Worm (Caenorhabditis elegans) whole organism, L2 larva: ENCODE measurements around the gene T26A5.2.

Source experiments
- C34F6.9 ChIP-seq: fragments of 150-350 bp; optimal IDR thresholded peaks from 2 replicates; lab custom pipeline; 2014; ENCODE audit warnings: missing biosample characterization, missing genetic modification characterization
- F13H6.1 ChIP-seq: sonication (generic microtip); optimal IDR thresholded peaks from 2 replicates; lab custom pipeline; 2016; ENCODE audit warnings: missing genetic modification characterization, missing compliant biosample characterization
- R02D3.7 ChIP-seq: fragments of 150-350 bp; optimal IDR thresholded peaks from 2 replicates; lab custom pipeline; 2014; ENCODE audit warnings: missing biosample characterization, missing genetic modification characterization
- Y55F3AM.14 ChIP-seq: fragments of 200-800 bp; sonication (Bioruptor generic); optimal IDR thresholded peaks from 2 replicates; lab custom pipeline; 2018; ENCODE audit warnings: mild to moderate bottlenecking, missing genetic modification characterization, missing compliant biosample characterization
- alr-1 ChIP-seq: fragments of 150-350 bp; optimal IDR thresholded peaks from 2 replicates; lab custom pipeline; 2014; ENCODE audit warnings: missing biosample characterization, missing genetic modification characterization
- aly-2 ChIP-seq: fragments of 150-350 bp; optimal IDR thresholded peaks from 2 replicates; lab custom pipeline; 2014; ENCODE audit warnings: missing biosample characterization, missing genetic modification characterization
- ama-1 ChIP-seq: fragments of 150-350 bp; optimal IDR thresholded peaks from 2 replicates; lab custom pipeline; 2018; ENCODE audit warnings: inconsistent platforms
- ceh-16 ChIP-seq: fragments of 150-350 bp; optimal IDR thresholded peaks from 2 replicates; lab custom pipeline; 2014; ENCODE audit warnings: missing biosample characterization, missing genetic modification characterization
- ceh-82 ChIP-seq: fragments of 150-350 bp; optimal IDR thresholded peaks from 2 replicates; lab custom pipeline; 2014; ENCODE audit warnings: missing biosample characterization, missing genetic modification characterization
- dmd-4 ChIP-seq: sonication (generic microtip); optimal IDR thresholded peaks from 2 replicates; lab custom pipeline; 2017; ENCODE audit warnings: missing biosample characterization, missing genetic modification characterization
- egl-27 ChIP-seq: sonication (generic microtip); optimal IDR thresholded peaks from 3 replicates; lab custom pipeline; 2017; ENCODE audit warnings: missing biosample characterization, missing genetic modification reagents, missing genetic modification characterization
- elt-1 ChIP-seq: fragments of 150-350 bp; optimal IDR thresholded peaks from 2 replicates; lab custom pipeline; 2014; ENCODE audit warnings: missing biosample characterization, missing genetic modification characterization
- elt-3 ChIP-seq: sonication (generic microtip); optimal IDR thresholded peaks from 2 replicates; lab custom pipeline; 2017; ENCODE audit warnings: missing biosample characterization, missing genetic modification characterization
- fos-1 ChIP-seq: fragments of 150-350 bp; optimal IDR thresholded peaks from 2 replicates; lab custom pipeline; 2014; ENCODE audit warnings: missing biosample characterization, missing genetic modification characterization
- lin-11 ChIP-seq: fragments of 150-350 bp; sonication (generic microtip); optimal IDR thresholded peaks from 2 replicates; lab custom pipeline; 2014; ENCODE audit warnings: missing biosample characterization, missing genetic modification characterization, inconsistent platforms, mixed read lengths
- lin-13 ChIP-seq: fragments of 150-350 bp; optimal IDR thresholded peaks from 2 replicates; lab custom pipeline; 2014; ENCODE audit warnings: missing biosample characterization, missing genetic modification reagents, missing genetic modification characterization
- lsy-2 ChIP-seq, 2 experiments: fragments of 150-350 bp in 1 of 2; sonication (generic microtip) in 1 of 2; optimal IDR thresholded peaks; 2 replicates each; lab custom pipeline; 2014 to 2017; ENCODE audit warnings: missing biosample characterization in 2 of 2, missing genetic modification characterization in 2 of 2
- mab-5 ChIP-seq: fragments of 150-350 bp; optimal IDR thresholded peaks from 2 replicates; lab custom pipeline; 2014; ENCODE audit warnings: missing biosample characterization, missing genetic modification characterization
- mbf-1 ChIP-seq: sonication (generic microtip); optimal IDR thresholded peaks from 2 replicates; lab custom pipeline; 2017; ENCODE audit warnings: missing biosample characterization, missing genetic modification characterization
- mdl-1 ChIP-seq, 2 experiments: fragments of 150-350 bp in 1 of 2; sonication (generic microtip) in 1 of 2; optimal IDR thresholded peaks; 2 replicates each; lab custom pipeline; 2017; ENCODE audit warnings: missing biosample characterization in 2 of 2, missing genetic modification characterization in 2 of 2
- nhr-10 ChIP-seq: sonication (generic microtip); optimal IDR thresholded peaks from 2 replicates; lab custom pipeline; 2017; ENCODE audit warnings: missing biosample characterization, missing genetic modification characterization
- nhr-11 ChIP-seq: fragments of 150-350 bp; optimal IDR thresholded peaks from 2 replicates; lab custom pipeline; 2014; ENCODE audit warnings: missing biosample characterization, missing genetic modification characterization
- nhr-12 ChIP-seq: fragments of 150-350 bp; optimal IDR thresholded peaks from 2 replicates; lab custom pipeline; 2014; ENCODE audit warnings: missing biosample characterization, missing genetic modification characterization
- nhr-129 ChIP-seq: fragments of 150-350 bp; optimal IDR thresholded peaks from 2 replicates; lab custom pipeline; 2014; ENCODE audit warnings: missing biosample characterization, missing genetic modification characterization
- nhr-21 ChIP-seq: fragments of 150-350 bp; optimal IDR thresholded peaks from 2 replicates; lab custom pipeline; 2014; ENCODE audit warnings: missing biosample characterization, missing genetic modification characterization
- nhr-23 ChIP-seq: fragments of 150-350 bp; optimal IDR thresholded peaks from 2 replicates; lab custom pipeline; 2014; ENCODE audit warnings: missing biosample characterization, missing genetic modification reagents, missing genetic modification characterization
- nhr-237 ChIP-seq: fragments of 150-350 bp; optimal IDR thresholded peaks from 2 replicates; lab custom pipeline; 2014; ENCODE audit warnings: missing biosample characterization, missing genetic modification characterization
- nhr-25 ChIP-seq: fragments of 150-350 bp; sonication (generic microtip); optimal IDR thresholded peaks from 3 replicates; lab custom pipeline; 2014; ENCODE audit warnings: missing biosample characterization, missing genetic modification characterization
- nhr-6 ChIP-seq: fragments of 150-350 bp; optimal IDR thresholded peaks from 2 replicates; lab custom pipeline; 2014; ENCODE audit warnings: missing biosample characterization, missing genetic modification characterization
- nhr-77 ChIP-seq: fragments of 150-350 bp; optimal IDR thresholded peaks from 2 replicates; lab custom pipeline; 2014; ENCODE audit warnings: missing biosample characterization, missing genetic modification characterization
- peb-1 ChIP-seq: fragments of 150-350 bp; optimal IDR thresholded peaks from 2 replicates; lab custom pipeline; 2014; ENCODE audit warnings: missing biosample characterization, missing genetic modification characterization
- sem-4 ChIP-seq: fragments of 150-350 bp; optimal IDR thresholded peaks from 2 replicates; lab custom pipeline; 2014; ENCODE audit warnings: missing biosample characterization, missing genetic modification reagents, missing genetic modification characterization
- skn-1 ChIP-seq: sonication (generic microtip); optimal IDR thresholded peaks from 2 replicates; lab custom pipeline; 2017; ENCODE audit warnings: missing biosample characterization, missing genetic modification characterization
- sma-9 ChIP-seq, 2 experiments: fragments of 150-350 bp in 1 of 2; sonication (generic microtip) in 1 of 2; optimal IDR thresholded peaks; 2 replicates each; lab custom pipeline; 2014 to 2016; ENCODE audit warnings: missing genetic modification characterization in 2 of 2, mild to moderate bottlenecking in 1 of 2, missing biosample characterization in 1 of 2, missing compliant biosample characterization in 1 of 2, missing genetic modification reagents in 1 of 2, moderate library complexity in 1 of 2
- snpc-4 ChIP-seq: fragments of 150-350 bp; optimal IDR thresholded peaks from 2 replicates; lab custom pipeline; 2014; ENCODE audit warnings: missing biosample characterization, missing genetic modification characterization
- unc-39 ChIP-seq: fragments of 150-350 bp; optimal IDR thresholded peaks from 2 replicates; lab custom pipeline; 2014; ENCODE audit warnings: missing biosample characterization, missing genetic modification characterization
- unc-55 ChIP-seq: fragments of 150-350 bp; sonication (generic microtip); optimal IDR thresholded peaks from 3 replicates; lab custom pipeline; 2014; ENCODE audit warnings: missing biosample characterization, missing genetic modification reagents, missing genetic modification characterization
- unc-62 ChIP-seq: fragments of 150-350 bp; optimal IDR thresholded peaks from 2 replicates; lab custom pipeline; 2014; ENCODE audit warnings: missing biosample characterization, missing genetic modification reagents, missing genetic modification characterization
- ztf-4 ChIP-seq: fragments of 150-350 bp; optimal IDR thresholded peaks from 2 replicates; lab custom pipeline; 2014; ENCODE audit warnings: missing biosample characterization, missing genetic modification characterization

T26A5.2 gene

ce11 chrIII:6498176-6498575 is 31.1 kb downstream of the T26A5.2 start, which contains the start of gene sdz-15:
Gene sdz-15 (plus strand): TSS chrIII:6498476.
- TF ChIP-seq nhr-237 (tag; lab: Kevin White, UChicago) (no peak), mbf-1 (tag; lab: Kevin White, UChicago) (no peak), mdl-1 (tag; optimal IDR thresholded peaks at IDR 0.05; lab: Kevin White, UChicago) (no peak), unc-62 (no peak), aly-2 (tag; lab: Kevin White, UChicago) (no peak), nhr-12 (tag; lab: Kevin White, UChicago) (no peak), nhr-10 (tag; lab: Kevin White, UChicago) (no peak), F13H6.1 (no peak), ztf-4 (tag; lab: Kevin White, UChicago) (no peak), ama-1 (lab: Kevin White, UChicago) (no peak), skn-1 (tag; lab: Kevin White, UChicago) (no peak), R02D3.7 (tag; lab: Kevin White, UChicago) (no peak), nhr-6 (tag; lab: Kevin White, UChicago) (no peak), ceh-82 (tag; lab: Kevin White, UChicago) (no peak), elt-1 (tag; lab: Kevin White, UChicago) (no peak), mab-5 (tag; lab: Kevin White, UChicago) (no peak), unc-55 (no peak)

DNA sequence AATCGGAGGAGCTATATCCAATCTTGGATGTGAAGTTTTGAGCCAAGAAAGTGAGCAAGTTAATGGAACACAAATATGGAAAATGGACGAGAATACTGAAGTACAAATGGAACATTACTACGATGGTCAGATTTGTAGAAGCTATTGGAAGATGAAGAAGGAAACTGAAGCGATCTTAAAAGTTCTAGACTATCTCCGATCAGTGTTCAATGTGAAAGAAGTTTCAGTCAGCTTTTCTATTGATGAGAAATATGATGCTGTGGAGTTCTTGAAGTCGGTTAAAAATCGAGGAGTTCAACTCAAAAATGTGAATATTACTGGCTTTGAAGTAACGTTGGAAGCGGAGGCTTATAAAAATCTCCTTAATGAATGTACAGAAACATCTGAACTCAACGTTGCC is 32.0 kb downstream of the T26A5.2 start:
- no peak for TF ChIP-seq mbf-1 (tag; lab: Kevin White, UChicago)

DNA sequence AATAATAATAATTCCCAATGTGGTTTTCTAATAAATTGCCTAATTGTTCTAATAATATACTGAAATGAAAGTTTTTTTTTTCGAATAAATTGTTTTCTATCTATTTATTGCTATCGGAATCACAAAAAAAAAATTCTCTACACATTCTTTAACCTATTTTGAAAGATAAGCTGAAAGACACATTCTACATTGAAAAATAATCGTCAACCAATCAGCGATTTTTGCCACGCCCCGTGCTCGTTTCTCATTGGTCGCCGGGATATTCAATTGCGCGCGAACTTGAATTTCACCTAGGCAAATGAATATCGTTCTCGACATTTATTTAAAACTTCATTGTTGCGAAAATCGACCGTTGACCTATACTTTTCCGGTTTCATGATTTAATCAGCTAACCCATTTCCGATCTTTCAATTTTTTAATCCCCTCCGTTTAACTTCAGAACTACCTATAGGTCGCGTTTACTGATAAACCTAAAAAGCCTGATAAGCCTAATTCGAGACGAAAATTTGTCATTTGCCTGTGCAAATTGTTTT is 33.0 kb downstream of the T26A5.2 start, which contains the start of gene F23F12.3:
TSS of gene F23F12.3 (plus strand) at position 483 of the 533 bp plus-strand sequence.
- TF ChIP-seq snpc-4 (tag; lab: Kevin White, UChicago), result no peak
- peak; percentile 22 for TF ChIP-seq fos-1 (tag; lab: Kevin White, UChicago)
- no peak for TF ChIP-seq nhr-11

DNA sequence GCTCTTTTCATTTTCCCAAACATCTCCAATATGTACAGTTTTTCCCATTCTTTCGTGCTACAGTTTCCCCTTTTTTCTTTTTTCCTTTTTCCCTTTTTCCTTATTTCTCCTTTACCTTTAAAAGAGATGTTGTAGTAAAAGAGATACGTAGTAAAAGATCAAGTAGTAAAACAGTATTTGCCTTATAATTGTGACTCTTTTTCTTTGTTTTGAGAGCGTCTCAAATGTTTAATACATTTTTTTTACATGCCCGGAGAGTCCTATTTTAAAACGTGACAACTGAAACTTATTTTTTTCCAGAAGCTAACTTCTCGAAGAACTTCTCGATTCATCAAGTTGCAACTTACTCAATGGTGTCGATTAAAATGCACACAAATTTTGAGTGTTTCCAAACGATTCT is 40.7 kb downstream of the T26A5.2 start, which contains the start of gene F23F12.12:
TSS of gene F23F12.12 (plus strand) at position 301 of the 400 bp plus-strand sequence.
- TF ChIP-seq alr-1 (tag; lab: Kevin White, UChicago) (no peak), snpc-4 (tag; lab: Kevin White, UChicago) (no peak), nhr-129 (no peak), nhr-21 (tag; lab: Kevin White, UChicago) (no peak), skn-1 (tag; lab: Kevin White, UChicago) (no peak), ceh-16 (tag; lab: Kevin White, UChicago) (no peak), lin-13 (GFP tag; lab: Kevin White, UChicago) (no peak), egl-27 (tag; lab: Kevin White, UChicago) (no peak), nhr-23 (tag; lab: Kevin White, UChicago) (no peak), unc-39 (tag; lab: Kevin White, UChicago) (no peak), nhr-237 (tag; lab: Kevin White, UChicago) (no peak), lin-11 (no peak), ztf-4 (tag; lab: Kevin White, UChicago) (no peak), sem-4 (tag; lab: Kevin White, UChicago) (no peak), dmd-4 (tag; lab: Kevin White, UChicago) (no peak), aly-2 (tag; lab: Kevin White, UChicago) (no peak), elt-3 (tag; lab: Kevin White, UChicago) (no peak)

ce11 chrIII:6508327-6508726 is 41.2 kb downstream of the T26A5.2 start:
- TF ChIP-seq sma-9 (GFP tag; optimal IDR thresholded peaks at IDR 0.05; lab: Kevin White, UChicago) (peak; percentile 11), sma-9 (tag; optimal IDR thresholded peaks at IDR 0.05; lab: Kevin White, UChicago) (no peak), lin-13 (GFP tag; lab: Kevin White, UChicago) (no peak), unc-55 (no peak), ceh-82 (tag; lab: Kevin White, UChicago) (no peak)

DNA sequence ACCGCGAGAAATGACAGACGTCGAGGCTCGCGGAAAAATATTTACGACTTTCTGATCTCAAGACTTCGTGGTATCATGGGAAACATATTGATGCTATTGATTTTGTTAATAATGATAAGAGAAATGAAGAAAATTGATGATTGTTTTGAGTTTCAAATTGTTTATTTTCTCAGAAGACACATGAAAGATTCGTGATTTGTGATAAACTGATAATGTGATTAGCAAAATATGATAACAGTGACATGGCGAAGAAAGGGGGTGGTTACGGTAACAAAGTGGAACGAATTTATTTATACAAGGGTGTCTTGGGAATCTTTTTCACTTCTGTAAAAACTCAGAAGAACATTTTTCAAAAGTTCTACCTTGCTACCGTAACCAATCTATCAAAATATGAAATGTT is 42.2 kb downstream of the T26A5.2 start:
- peak; percentile 56 for TF ChIP-seq sma-9 (GFP tag; optimal IDR thresholded peaks at IDR 0.05; lab: Kevin White, UChicago)
- TF ChIP-seq sma-9 (tag; optimal IDR thresholded peaks at IDR 0.05; lab: Kevin White, UChicago), result no peak
- TF ChIP-seq Y55F3AM.14 (GFP tag; lab: Kevin White, UChicago), result no peak
- TF ChIP-seq peb-1 (tag; lab: Kevin White, UChicago), result no peak
- TF ChIP-seq nhr-25 (tag; lab: Kevin White, UChicago), result peak; percentile 25
- TF ChIP-seq mdl-1 (tag; optimal IDR thresholded peaks at IDR 0.05; lab: Kevin White, UChicago), result no peak
- no peak for TF ChIP-seq egl-27 (tag; lab: Kevin White, UChicago)
- TF ChIP-seq lin-11, result no peak
- TF ChIP-seq skn-1 (tag; lab: Kevin White, UChicago), result no peak
- no peak for TF ChIP-seq nhr-77 (tag; lab: Kevin White, UChicago)
- no peak for TF ChIP-seq elt-1 (tag; lab: Kevin White, UChicago)
- no peak for TF ChIP-seq fos-1 (tag; lab: Kevin White, UChicago)
- no peak for TF ChIP-seq nhr-6 (tag; lab: Kevin White, UChicago)
- TF ChIP-seq nhr-21 (tag; lab: Kevin White, UChicago), result peak; percentile 31
- TF ChIP-seq nhr-10 (tag; lab: Kevin White, UChicago), result no peak
- TF ChIP-seq elt-3 (tag; lab: Kevin White, UChicago), result no peak
- no peak for TF ChIP-seq ama-1 (lab: Kevin White, UChicago)
- TF ChIP-seq C34F6.9, result no peak
- no peak for TF ChIP-seq ztf-4 (tag; lab: Kevin White, UChicago)
- peak in 1 of 2 experiments; percentile 48 for TF ChIP-seq lsy-2 (tag; optimal IDR thresholded peaks at IDR 0.05; lab: Kevin White, UChicago)
- no peak for TF ChIP-seq unc-55
- no peak for TF ChIP-seq ceh-82 (tag; lab: Kevin White, UChicago)
- no peak for TF ChIP-seq F13H6.1
- TF ChIP-seq sem-4 (tag; lab: Kevin White, UChicago), result no peak
- no peak for TF ChIP-seq unc-39 (tag; lab: Kevin White, UChicago)
- TF ChIP-seq nhr-11, result no peak
